Worm (Caenorhabditis elegans) whole organism, L1 larva: ENCODE results near the gene srx-131.

Source experiments
- C34B4.2 ChIP-seq: sonication (generic microtip); optimal IDR thresholded peaks from 2 replicates; lab custom pipeline; 2017; ENCODE audit warnings: mild to moderate bottlenecking, missing genetic modification characterization, missing compliant biosample characterization
- alr-1 ChIP-seq: fragments of 200-800 bp; sonication (Bioruptor generic); optimal IDR thresholded peaks from 2 replicates; lab custom pipeline; 2018; ENCODE audit warnings: borderline replicate concordance, mild to moderate bottlenecking, missing genetic modification characterization, missing compliant biosample characterization
- ceh-82 ChIP-seq, 3 experiments: fragments of 150-350 bp in 1 of 3; sonication (generic microtip) in 2 of 3; optimal IDR thresholded peaks; 2 replicates each; lab custom pipeline; 2014 to 2017; ENCODE audit warnings: missing biosample characterization in 3 of 3, missing genetic modification characterization in 3 of 3
- dpl-1 ChIP-seq, 3 experiments: fragments of 150-350 bp in 2 of 3; sonication (generic microtip) in 1 of 3; optimal IDR thresholded peaks; 2 replicates each; lab custom pipeline; 2014 to 2017; ENCODE audit warnings: missing biosample characterization in 3 of 3, missing genetic modification characterization in 3 of 3, missing genetic modification reagents in 3 of 3
- efl-1 ChIP-seq, 4 experiments: fragments of 150-350 bp; optimal IDR thresholded peaks in 3 of 4; peaks in 1 of 4; 1 replicate in 1 of 4; 2 replicates in 3 of 4; lab custom pipeline; 2014; ENCODE audit warnings: missing biosample characterization in 2 of 4, missing genetic modification characterization in 2 of 4, missing genetic modification reagents in 2 of 4
- efl-3 ChIP-seq: fragments of 200-800 bp; sonication (Bioruptor generic); optimal IDR thresholded peaks from 2 replicates; lab custom pipeline; 2018; ENCODE audit warnings: mild to moderate bottlenecking, missing genetic modification characterization, missing compliant biosample characterization
- elt-2 ChIP-seq: sonication (generic microtip); optimal IDR thresholded peaks from 2 replicates; lab custom pipeline; 2016; ENCODE audit warnings: missing genetic modification characterization, mild to moderate bottlenecking, inconsistent platforms, missing compliant biosample characterization, missing genetic modification reagents
- fkh-4 ChIP-seq: sonication (generic microtip); optimal IDR thresholded peaks from 2 replicates; lab custom pipeline; 2016; ENCODE audit warnings: missing compliant biosample characterization, missing genetic modification characterization, borderline replicate concordance
- hlh-4 ChIP-seq: sonication (generic microtip); optimal IDR thresholded peaks from 2 replicates; lab custom pipeline; 2016; ENCODE audit warnings: mild to moderate bottlenecking, missing genetic modification characterization, missing compliant biosample characterization
- jun-1 ChIP-seq: fragments of 150-350 bp; optimal IDR thresholded peaks from 2 replicates; lab custom pipeline; 2014; ENCODE audit warnings: missing biosample characterization, missing genetic modification reagents, missing genetic modification characterization
- lin-35 ChIP-seq, 2 experiments: fragments of 150-350 bp; optimal IDR thresholded peaks; 2 replicates each; lab custom pipeline; 2014; ENCODE audit warnings: missing biosample characterization in 2 of 2, missing genetic modification characterization in 2 of 2, missing genetic modification reagents in 2 of 2
- mab-9 ChIP-seq: fragments of 200-800 bp; sonication (Bioruptor generic); IDR thresholded peaks from 2 replicates; pipeline ENCODE4 v1.3.6; 2022; ENCODE audit warnings: missing genetic modification reagents, missing genetic modification characterization, missing compliant biosample characterization
- nhr-20 ChIP-seq: sonication (generic microtip); optimal IDR thresholded peaks from 2 replicates; lab custom pipeline; 2016; ENCODE audit warnings: mild to moderate bottlenecking, missing genetic modification characterization, missing compliant biosample characterization
- nhr-237 ChIP-seq: fragments of 150-350 bp; optimal IDR thresholded peaks from 2 replicates; lab custom pipeline; 2014; ENCODE audit warnings: missing biosample characterization, missing genetic modification characterization
- nhr-28 ChIP-seq: fragments of 150-350 bp; optimal IDR thresholded peaks from 2 replicates; lab custom pipeline; 2014; ENCODE audit warnings: missing biosample characterization, missing genetic modification characterization
- nhr-47 ChIP-seq: sonication (generic microtip); optimal IDR thresholded peaks from 2 replicates; lab custom pipeline; 2016; ENCODE audit warnings: mild to moderate bottlenecking, missing genetic modification characterization, moderate library complexity, missing compliant biosample characterization
- nhr-76 ChIP-seq: sonication (generic microtip); optimal IDR thresholded peaks from 2 replicates; lab custom pipeline; 2017; ENCODE audit warnings: missing biosample characterization, missing genetic modification characterization
- nhr-84 ChIP-seq: sonication (generic microtip); optimal IDR thresholded peaks from 2 replicates; lab custom pipeline; 2017; ENCODE audit warnings: missing biosample characterization, missing genetic modification characterization
- pqm-1 ChIP-seq: sonication (generic microtip); optimal IDR thresholded peaks from 3 replicates; lab custom pipeline; 2017; ENCODE audit warnings: missing biosample characterization, missing genetic modification characterization
- rnt-1 ChIP-seq: sonication (generic microtip); optimal IDR thresholded peaks from 2 replicates; lab custom pipeline; 2016; ENCODE audit warnings: mild to moderate bottlenecking, missing genetic modification characterization, moderate library complexity, missing compliant biosample characterization
- skn-1 ChIP-seq: fragments of 150-350 bp; optimal IDR thresholded peaks from 2 replicates; lab custom pipeline; 2014; ENCODE audit warnings: missing biosample characterization, missing genetic modification characterization
- snpc-4 ChIP-seq: fragments of 150-350 bp; optimal IDR thresholded peaks from 2 replicates; lab custom pipeline; 2014; ENCODE audit warnings: missing biosample characterization, missing genetic modification characterization
- sox-4 ChIP-seq: sonication (generic microtip); optimal IDR thresholded peaks from 2 replicates; lab custom pipeline; 2016; ENCODE audit warnings: missing genetic modification characterization, missing compliant biosample characterization
- sptf-1 ChIP-seq: fragments of 150-350 bp; optimal IDR thresholded peaks from 2 replicates; lab custom pipeline; 2014; ENCODE audit warnings: missing biosample characterization, missing genetic modification characterization
- swsn-7 ChIP-seq: sonication (generic microtip); optimal IDR thresholded peaks from 2 replicates; lab custom pipeline; 2016; ENCODE audit warnings: missing genetic modification characterization, missing compliant biosample characterization
- tlp-1 ChIP-seq: fragments of 150-350 bp; optimal IDR thresholded peaks from 2 replicates; lab custom pipeline; 2014; ENCODE audit warnings: missing biosample characterization, missing genetic modification characterization
- unc-30 ChIP-seq: sonication (generic microtip); optimal IDR thresholded peaks from 2 replicates; lab custom pipeline; 2017; ENCODE audit warnings: missing biosample characterization, missing genetic modification characterization
- unc-98 ChIP-seq: fragments of 200-800 bp; sonication (Bioruptor generic); IDR thresholded peaks from 2 replicates; pipeline ENCODE4 v1.3.6; 2022; ENCODE audit warnings: missing genetic modification characterization, missing compliant biosample characterization
- xbp-1 ChIP-seq: sonication (generic microtip); optimal IDR thresholded peaks from 2 replicates; lab custom pipeline; 2016; ENCODE audit warnings: missing genetic modification characterization, missing compliant biosample characterization

srx-131 gene

ce11 chrV:13893583-13893982, 48.3 kb downstream of the srx-131 start:
- TF ChIP-seq nhr-20 (no peak), unc-98 (GFP tag; lab: Robert Waterston, UW) (no peak), xbp-1 (no peak), nhr-84 (tag; lab: Kevin White, UChicago) (no peak), swsn-7 (tag; lab: Kevin White, UChicago) (no peak), ceh-82 (tag; optimal IDR thresholded peaks at IDR 0.05; lab: Kevin White, UChicago) (no peak), sptf-1 (no peak), nhr-47 (tag; lab: Kevin White, UChicago) (no peak), efl-3 (no peak), nhr-76 (tag; lab: Kevin White, UChicago) (no peak), efl-1 (optimal IDR thresholded peaks at IDR 0.05; lab: Kevin White, UChicago) (no peak), efl-1 (GFP tag; optimal IDR thresholded peaks at IDR 0.05 in 1 of 2; lab: Kevin White, UChicago) (no peak), lin-35 (GFP tag; optimal IDR thresholded peaks at IDR 0.05; lab: Kevin White, UChicago) (peak in 1 of 2 experiments; percentile 48), nhr-28 (no peak), nhr-237 (tag; lab: Kevin White, UChicago) (no peak), alr-1 (tag; lab: Kevin White, UChicago) (no peak), skn-1 (tag; lab: Kevin White, UChicago) (no peak), tlp-1 (no peak), rnt-1 (tag; lab: Kevin White, UChicago) (no peak), jun-1 (tag; lab: Kevin White, UChicago) (peak; percentile 9), dpl-1 (GFP tag; optimal IDR thresholded peaks at IDR 0.05; lab: Kevin White, UChicago) (no peak), unc-30 (tag; lab: Kevin White, UChicago) (no peak), mab-9 (GFP tag; lab: Robert Waterston, UW) (no peak), fkh-4 (no peak), C34B4.2 (no peak), hlh-4 (tag; lab: Kevin White, UChicago) (no peak), sox-4 (tag; lab: Kevin White, UChicago) (no peak), snpc-4 (tag; lab: Kevin White, UChicago) (no peak), pqm-1 (tag; lab: Kevin White, UChicago) (peak; percentile 93), elt-2 (tag; lab: Kevin White, UChicago) (peak; percentile 85)
